Fruit fly (Drosophila melanogaster) whole organism, embryonic: ENCODE data around the gene asp.

Source experiments
- Adf1 ChIP-seq: fragments of 200-800 bp; sonication (Bioruptor generic); IDR thresholded peaks from 2 replicates; pipeline ENCODE4 v1.3.6; 2022; ENCODE audit warnings: missing biosample characterization, missing genetic modification characterization
- Awh ChIP-seq: fragments of 200-800 bp; sonication (Bioruptor generic); IDR thresholded peaks from 2 replicates; pipeline ENCODE4, ENCODE4 v1.3.6; 2022; ENCODE audit warnings: missing biosample characterization, missing genetic modification characterization
- CG10267 ChIP-seq: fragments of 200-800 bp; sonication (Bioruptor generic); optimal IDR thresholded peaks from 2 replicates; lab custom pipeline; 2018; ENCODE audit warnings: missing biosample characterization, mild to moderate bottlenecking, missing genetic modification characterization, moderate library complexity
- CG10321 ChIP-seq: fragments of 200-800 bp; sonication (Bioruptor generic); IDR thresholded peaks from 2 replicates; pipeline ENCODE4 v1.3.6; 2022; ENCODE audit warnings: missing biosample characterization, missing genetic modification characterization
- CG10431 ChIP-seq: fragments of 200-800 bp; sonication (Bioruptor generic); optimal IDR thresholded peaks from 3 replicates; lab custom pipeline; 2018; ENCODE audit warnings: missing biosample characterization, mild to moderate bottlenecking, missing genetic modification characterization
- CG10462 ChIP-seq: fragments of 200-800 bp; sonication (Bioruptor generic); optimal IDR thresholded peaks from 2 replicates; lab custom pipeline; 2016; ENCODE audit warnings: missing biosample characterization, missing genetic modification characterization
- CG11560 ChIP-seq: fragments of 200-800 bp; sonication (Bioruptor generic); IDR thresholded peaks from 3 replicates; pipeline ENCODE4 v1.3.6; 2022; ENCODE audit warnings: missing biosample characterization, missing genetic modification characterization
- CG12219 ChIP-seq: fragments of 200-800 bp; sonication (Bioruptor generic); optimal IDR thresholded peaks from 3 replicates; lab custom pipeline; 2018; ENCODE audit warnings: missing biosample characterization, mild to moderate bottlenecking, missing genetic modification characterization
- CG12299 ChIP-seq: fragments of 200-800 bp; sonication (Bioruptor generic); optimal IDR thresholded peaks from 2 replicates; lab custom pipeline; 2018; ENCODE audit warnings: missing biosample characterization, mild to moderate bottlenecking, missing genetic modification characterization
- CG14441 ChIP-seq: fragments of 200-800 bp; sonication (Bioruptor generic); IDR thresholded peaks from 2 replicates; pipeline ENCODE4 v1.3.6; 2022; ENCODE audit warnings: missing biosample characterization, missing genetic modification characterization
- CG15696 ChIP-seq: fragments of 200-800 bp; sonication (Bioruptor generic); optimal IDR thresholded peaks from 2 replicates; lab custom pipeline; 2019; ENCODE audit warnings: missing biosample characterization, mild to moderate bottlenecking, missing genetic modification characterization, moderate library complexity
- CG16815 ChIP-seq: fragments of 200-800 bp; sonication (Bioruptor generic); optimal IDR thresholded peaks from 3 replicates; lab custom pipeline; 2017; ENCODE audit warnings: missing biosample characterization, mild to moderate bottlenecking, missing genetic modification characterization
- CG17361 ChIP-seq: fragments of 200-800 bp; sonication (Bioruptor generic); IDR thresholded peaks from 3 replicates; pipeline ENCODE4 v1.3.6; 2022; ENCODE audit warnings: missing biosample characterization, missing genetic modification characterization
- CG18619 ChIP-seq: fragments of 200-800 bp; sonication (Bioruptor generic); optimal IDR thresholded peaks from 3 replicates; lab custom pipeline; 2017; ENCODE audit warnings: missing biosample characterization, mild to moderate bottlenecking, missing genetic modification characterization
- CG2889 ChIP-seq: fragments of 200-800 bp; sonication (Bioruptor generic); IDR thresholded peaks from 3 replicates; pipeline ENCODE4 v1.3.6; 2022; ENCODE audit warnings: missing biosample characterization, missing genetic modification characterization
- CG34376 ChIP-seq: fragments of 200-800 bp; sonication (Bioruptor generic); optimal IDR thresholded peaks from 2 replicates; lab custom pipeline; 2018; ENCODE audit warnings: missing biosample characterization, mild to moderate bottlenecking, missing genetic modification characterization
- CG5953 ChIP-seq: fragments of 200-800 bp; sonication (Bioruptor generic); IDR thresholded peaks from 2 replicates; pipeline ENCODE4 v1.3.6; 2022; ENCODE audit warnings: missing biosample characterization, missing genetic modification characterization
- CG6175 ChIP-seq: fragments of 200-800 bp; sonication (Bioruptor generic); IDR thresholded peaks from 3 replicates; pipeline ENCODE4 v1.3.6; 2022; ENCODE audit warnings: missing biosample characterization, missing genetic modification characterization
- CG7963 ChIP-seq: fragments of 200-800 bp; sonication (Bioruptor generic); IDR thresholded peaks from 3 replicates; pipeline ENCODE4 v1.3.6; 2022; ENCODE audit warnings: missing biosample characterization, missing genetic modification characterization; ENCODE audit not compliant: partially characterized antibody
- CTCF ChIP-seq: fragments of 200-800 bp; sonication (Bioruptor generic); optimal IDR thresholded peaks from 2 replicates; lab custom pipeline; 2017; ENCODE audit warnings: missing biosample characterization, mild to moderate bottlenecking, missing genetic modification characterization, moderate library complexity
- D19A ChIP-seq: fragments of 200-800 bp; optimal IDR thresholded peaks from 3 replicates; lab custom pipeline; 2019; ENCODE audit warnings: missing biosample characterization, mild to moderate bottlenecking, missing genetic modification characterization, moderate library complexity
- Dad ChIP-seq: fragments of 200-800 bp; sonication (Bioruptor generic); optimal IDR thresholded peaks from 3 replicates; lab custom pipeline; 2016; ENCODE audit warnings: missing biosample characterization, missing genetic modification characterization
- Dek ChIP-seq: fragments of 200-800 bp; sonication (Bioruptor generic); optimal IDR thresholded peaks from 3 replicates; lab custom pipeline; 2019; ENCODE audit warnings: missing biosample characterization, mild to moderate bottlenecking, missing genetic modification characterization, moderate library complexity
- Dip3 ChIP-seq: fragments of 200-800 bp; sonication (Bioruptor generic); optimal IDR thresholded peaks from 3 replicates; lab custom pipeline; 2016; ENCODE audit warnings: missing biosample characterization, missing genetic modification characterization
- H15 ChIP-seq: fragments of 200-800 bp; sonication (Bioruptor generic); IDR thresholded peaks from 3 replicates; pipeline ENCODE4 v1.3.6; 2022; ENCODE audit warnings: missing biosample characterization, missing genetic modification characterization
- H2.0 ChIP-seq: fragments of 200-800 bp; sonication (Bioruptor generic); IDR thresholded peaks from 2 replicates; pipeline ENCODE4 v1.3.6; 2022; ENCODE audit warnings: missing biosample characterization, missing genetic modification characterization
- HLH3B ChIP-seq: fragments of 200-800 bp; sonication (Bioruptor generic); IDR thresholded peaks from 2 replicates; pipeline ENCODE4 v1.3.6; 2022; ENCODE audit warnings: missing biosample characterization, missing genetic modification characterization
- Hr39 ChIP-seq: fragments of >200 bp; optimal IDR thresholded peaks from 2 replicates; lab custom pipeline; 2017
- Neu2 ChIP-seq: fragments of 200-800 bp; sonication (Bioruptor generic); optimal IDR thresholded peaks from 3 replicates; lab custom pipeline; 2016; ENCODE audit warnings: missing biosample characterization, missing genetic modification characterization, borderline replicate concordance
- Ptx1 ChIP-seq: fragments of 200-800 bp; sonication (Bioruptor generic); IDR thresholded peaks from 2 replicates; pipeline ENCODE4 v1.3.6; 2022; ENCODE audit warnings: missing biosample characterization, missing genetic modification characterization
- Sox100B ChIP-seq: fragments of 200-800 bp; sonication (Bioruptor generic); optimal IDR thresholded peaks from 3 replicates; lab custom pipeline; 2018; ENCODE audit warnings: missing biosample characterization, mild to moderate bottlenecking, missing genetic modification characterization
- Sry-δ ChIP-seq: fragments of 200-800 bp; sonication (Bioruptor generic); optimal IDR thresholded peaks from 2 replicates; lab custom pipeline; 2016; ENCODE audit warnings: missing biosample characterization, missing genetic modification characterization
- Trl ChIP-seq, 3 experiments: fragments of >200 bp in 2 of 3; fragments of 200-800 bp in 1 of 3; sonication (Bioruptor generic) in 1 of 3; optimal IDR thresholded peaks; 2 replicates in 1 of 3; 3 replicates in 2 of 3; lab custom pipeline; 2016 to 2017; ENCODE audit warnings: missing biosample characterization in 1 of 3, missing genetic modification characterization in 1 of 3
- Xbp1 ChIP-seq: fragments of 200-800 bp; sonication (Bioruptor generic); optimal IDR thresholded peaks from 3 replicates; lab custom pipeline; 2016; ENCODE audit warnings: missing biosample characterization, mild to moderate bottlenecking, missing genetic modification characterization
- amos ChIP-seq: fragments of 200-800 bp; sonication (Bioruptor generic); IDR thresholded peaks from 2 replicates; pipeline ENCODE4 v1.3.6; 2022; ENCODE audit warnings: missing biosample characterization, missing genetic modification characterization; ENCODE audit not compliant: partially characterized antibody
- bowl ChIP-seq: fragments of 200-800 bp; sonication (Bioruptor generic); IDR thresholded peaks from 2 replicates; pipeline ENCODE4 v1.3.6; 2022; ENCODE audit warnings: missing biosample characterization, missing genetic modification characterization
- chinmo ChIP-seq: fragments of 200-800 bp; sonication (Bioruptor generic); IDR thresholded peaks from 4 replicates; pipeline ENCODE4 v1.3.6; 2022; ENCODE audit warnings: missing biosample characterization, missing genetic modification characterization; ENCODE audit not compliant: partially characterized antibody
- crol ChIP-seq: fragments of 200-800 bp; sonication (Bioruptor generic); IDR thresholded peaks from 2 replicates; pipeline ENCODE4 v1.3.6; 2022; ENCODE audit warnings: missing biosample characterization, missing genetic modification characterization
- dm ChIP-seq: fragments of 200-800 bp; sonication (Bioruptor generic); optimal IDR thresholded peaks from 3 replicates; lab custom pipeline; 2016; ENCODE audit warnings: missing biosample characterization, missing genetic modification characterization
- ftz-f1 ChIP-seq: fragments of 200-800 bp; sonication (Bioruptor generic); optimal IDR thresholded peaks from 2 replicates; lab custom pipeline; 2016; ENCODE audit warnings: missing biosample characterization, missing genetic modification characterization
- gce ChIP-seq: fragments of 200-800 bp; sonication (Bioruptor generic); IDR thresholded peaks from 3 replicates; pipeline ENCODE4 v1.3.6; 2022; ENCODE audit warnings: missing biosample characterization, missing genetic modification characterization
- grau ChIP-seq: fragments of 200-800 bp; optimal IDR thresholded peaks from 3 replicates; lab custom pipeline; 2019; ENCODE audit warnings: missing biosample characterization, mild to moderate bottlenecking, missing genetic modification characterization, moderate library complexity
- insv ChIP-seq, 2 experiments: fragments of 200-800 bp; sonication (Bioruptor generic); optimal IDR thresholded peaks; 3 replicates each; lab custom pipeline; 2016 to 2018; ENCODE audit warnings: missing biosample characterization in 2 of 2, missing genetic modification characterization in 2 of 2
- nau ChIP-seq: fragments of 200-800 bp; sonication (Bioruptor generic); optimal IDR thresholded peaks from 3 replicates; lab custom pipeline; 2017; ENCODE audit warnings: missing biosample characterization, mild to moderate bottlenecking, missing genetic modification characterization, missing genetic modification reagents
- pan ChIP-seq, 4 experiments: fragments of >200 bp in 3 of 4; fragments of 200-800 bp in 1 of 4; sonication (Bioruptor generic) in 1 of 4; optimal IDR thresholded peaks in 3 of 4; IDR thresholded peaks in 1 of 4; 2 replicates each; pipeline versions ENCODE4 v1.3.6 to Lab custom; 2017 to 2022; ENCODE audit warnings: missing biosample characterization in 2 of 4, missing genetic modification characterization in 2 of 4, mixed read lengths in 1 of 4
- pb ChIP-seq: fragments of 200-800 bp; sonication (Bioruptor generic); optimal IDR thresholded peaks from 3 replicates; lab custom pipeline; 2016; ENCODE audit warnings: missing biosample characterization, missing genetic modification characterization
- pnt ChIP-seq: fragments of 200-800 bp; sonication (Bioruptor generic); optimal IDR thresholded peaks from 3 replicates; lab custom pipeline; 2016; ENCODE audit warnings: missing biosample characterization, missing genetic modification characterization
- sc ChIP-seq, 3 experiments: fragments of >200 bp in 2 of 3; fragments of 200-800 bp in 1 of 3; sonication (Bioruptor generic) in 1 of 3; optimal IDR thresholded peaks; 2 replicates in 2 of 3; 3 replicates in 1 of 3; lab custom pipeline; 2017; ENCODE audit warnings: mild to moderate bottlenecking in 1 of 3, missing biosample characterization in 1 of 3, missing genetic modification characterization in 1 of 3, missing genetic modification reagents in 1 of 3
- zfh1 ChIP-seq: fragments of 200-800 bp; sonication (Bioruptor generic); IDR thresholded peaks from 3 replicates; pipeline ENCODE4 v1.3.6; 2022; ENCODE audit warnings: missing biosample characterization, missing genetic modification characterization

Gene asp

DNA sequence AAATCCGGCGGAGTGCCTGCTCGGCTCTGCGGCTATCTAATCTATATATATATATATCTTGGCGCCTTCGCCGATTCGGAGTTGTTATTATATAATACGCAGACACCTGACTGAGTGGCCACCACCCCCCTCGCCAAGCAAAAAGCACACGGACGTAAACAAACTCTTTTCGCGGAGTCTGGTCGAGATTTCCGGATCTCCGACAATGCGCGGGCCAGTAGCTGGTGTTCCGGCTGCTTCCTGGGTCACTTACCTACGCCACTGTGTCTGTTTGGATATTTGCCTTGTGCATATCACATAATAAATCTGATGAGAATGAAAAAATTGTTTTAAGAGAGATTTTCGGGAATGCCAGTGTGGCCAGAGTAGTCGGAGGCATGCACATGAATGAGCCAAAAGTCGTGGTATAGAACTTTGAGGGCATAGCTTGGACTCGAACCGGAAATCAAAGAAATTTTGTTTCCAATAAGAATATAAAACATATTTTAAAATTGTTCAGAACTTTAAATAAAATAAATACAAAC lies 33.5 kb downstream of the asp start, which contains the start of gene CG5805 (continued):
- TF ChIP-seq CG5953 (GFP tag; lab: Robert Waterston, UW) (peak; percentile 70; the same call in 1 of the 2 replicates), Dad (GFP tag; lab: Kevin White, UChicago) (peak; percentile 60), Dip3 (GFP tag; lab: Kevin White, UChicago) (peak; percentile 69), CG2889 (peak; percentile 67), chinmo (GFP tag; lab: Robert Waterston, UW) (no peak), ftz-f1 (GFP tag; lab: Kevin White, UChicago) (peak; percentile 90), CG12219 (GFP tag; lab: Kevin White, UChicago) (peak; percentile 79), CG14441 (GFP tag; lab: Robert Waterston, UW) (peak; percentile 72), Trl (optimal IDR thresholded peaks at IDR 0.05; lab: Kevin White, UChicago) (peak in 1 of 2 experiments; percentile 18), Trl (GFP tag; optimal IDR thresholded peaks at IDR 0.05; lab: Kevin White, UChicago) (peak; percentile 71), crol (GFP tag; lab: Robert Waterston, UW) (peak; percentile 88), CG10267 (tag; lab: Kevin White, UChicago) (peak; percentile 67), CG15696 (tag; lab: Kevin White, UChicago) (peak; percentile 22), Ptx1 (GFP tag; lab: Robert Waterston, UW) (peak; percentile 81), CG34376 (GFP tag; lab: Kevin White, UChicago) (peak; percentile 91), Hr39 (lab: Kevin White, UChicago) (no peak), zfh1 (GFP tag; lab: Robert Waterston, UW) (peak; percentile 85), sc (optimal IDR thresholded peaks at IDR 0.05; lab: Kevin White, UChicago) (no peak), sc (GFP tag; optimal IDR thresholded peaks at IDR 0.05; lab: Kevin White, UChicago) (peak; percentile 75), CG6175 (GFP tag; lab: Robert Waterston, UW) (peak; percentile 46; the same call in 1 of the 3 replicates), Awh (GFP tag; lab: Robert Waterston, UW) (peak; percentile 79), HLH3B (peak; percentile 63), pb (GFP tag; lab: Kevin White, UChicago) (peak; percentile 80), CG11560 (tag; lab: Robert Waterston, UW) (no peak; the same call in 2 of the 3 replicates), Sox100B (no peak), Sry-δ (GFP tag; lab: Kevin White, UChicago) (peak; percentile 56), D19A (tag; lab: Kevin White, UChicago) (no peak), CG17361 (GFP tag; lab: Robert Waterston, UW) (peak; percentile 88), pnt (GFP tag; lab: Kevin White, UChicago) (no peak), CG10462 (peak; percentile 23), Xbp1 (GFP tag; lab: Kevin White, UChicago) (peak; percentile 81), CTCF (GFP tag; lab: Kevin White, UChicago) (peak; percentile 71), nau (GFP tag; lab: Kevin White, UChicago) (no peak), gce (GFP tag; lab: Robert Waterston, UW) (peak; percentile 71; the same call in 1 of the 3 replicates), CG10321 (peak; percentile 71), CG10431 (GFP tag; lab: Kevin White, UChicago) (peak; percentile 56), H2.0 (GFP tag; lab: Robert Waterston, UW) (peak; percentile 82), CG16815 (peak; percentile 53), Neu2 (GFP tag; lab: Kevin White, UChicago) (no peak), CG18619 (GFP tag; lab: Kevin White, UChicago) (peak; percentile 91), CG7963 (GFP tag; lab: Robert Waterston, UW) (no peak), insv (GFP tag; optimal IDR thresholded peaks at IDR 0.05; lab: Kevin White, UChicago) (peak; percentile 82 to 96), Dek (tag; lab: Kevin White, UChicago) (peak; percentile 72), dm (peak; percentile 86), pan (optimal IDR thresholded peaks at IDR 0.05; lab: Kevin White, UChicago) (no peak), pan (GFP tag; optimal IDR thresholded peaks at IDR 0.05 in 1 of 2, IDR thresholded peaks at IDR 0.05 in 1 of 2) (peak in 1 of 2 experiments; percentile 86), CG12299 (tag; lab: Kevin White, UChicago) (peak; percentile 53), H15 (peak; percentile 86), grau (tag; lab: Kevin White, UChicago) (peak; percentile 74), amos (no peak; the same call in 1 of the 2 replicates), bowl (GFP tag; lab: Robert Waterston, UW) (peak; percentile 70; the same call in 1 of the 2 replicates), Adf1 (GFP tag; lab: Robert Waterston, UW) (peak; percentile 56; the same call in 1 of the 2 replicates)
